Worm (Caenorhabditis elegans) whole organism, early embryonic: ENCODE data around the gene hacl-1.

Experiments
- F13C5.2 ChIP-seq: sonication (generic microtip); optimal IDR thresholded peaks from 2 replicates; lab custom pipeline; 2017; ENCODE audit warnings: mild to moderate bottlenecking, missing genetic modification characterization, inconsistent platforms, missing compliant biosample characterization
- aly-1 ChIP-seq: sonication (generic microtip); optimal IDR thresholded peaks from 2 replicates; lab custom pipeline; 2016; ENCODE audit warnings: missing genetic modification characterization, missing compliant biosample characterization
- ama-1 ChIP-seq: fragments of 150-350 bp; optimal IDR thresholded peaks from 2 replicates; lab custom pipeline; 2014
- ceh-13 ChIP-seq: fragments of 200-800 bp; sonication (Bioruptor generic); optimal IDR thresholded peaks from 2 replicates; lab custom pipeline; 2018; ENCODE audit warnings: mild to moderate bottlenecking, missing genetic modification characterization, missing compliant biosample characterization
- ceh-36 ChIP-seq: sonication (generic microtip); optimal IDR thresholded peaks from 2 replicates; lab custom pipeline; 2016; ENCODE audit warnings: missing genetic modification characterization, inconsistent platforms, missing compliant biosample characterization
- flt-1 ChIP-seq: fragments of 200-800 bp; sonication (Bioruptor generic); IDR thresholded peaks from 2 replicates; pipeline ENCODE4 v1.3.6; 2022; ENCODE audit warnings: missing genetic modification characterization, missing compliant biosample characterization
- hmbx-1 ChIP-seq: sonication (generic microtip); optimal IDR thresholded peaks from 2 replicates; lab custom pipeline; 2016; ENCODE audit warnings: mild to moderate bottlenecking, missing genetic modification characterization, missing compliant biosample characterization
- hnd-1 ChIP-seq: sonication (generic microtip); optimal IDR thresholded peaks from 2 replicates; lab custom pipeline; 2016; ENCODE audit warnings: missing genetic modification characterization, missing compliant biosample characterization
- pes-1 ChIP-seq: fragments of 200-800 bp; sonication (Bioruptor generic); IDR thresholded peaks from 2 replicates; pipeline ENCODE4 v1.3.6; 2022; ENCODE audit warnings: missing genetic modification reagents, missing genetic modification characterization, missing compliant biosample characterization
- tbx-11 ChIP-seq: fragments of 200-800 bp; sonication (Bioruptor generic); IDR thresholded peaks from 2 replicates; pipeline ENCODE4 v1.3.6; 2022; ENCODE audit warnings: missing genetic modification characterization, missing compliant biosample characterization
- tbx-37 ChIP-seq: fragments of 200-800 bp; sonication (Bioruptor generic); conservative IDR thresholded peaks from 2 replicates; pipeline ENCODE4 v1.3.6; 2022; ENCODE audit warnings: missing genetic modification reagents, missing genetic modification characterization, missing compliant biosample characterization

ce11 chrII:11542385-11542784 is 49.6 kb upstream of the hacl-1 start, which contains the start of gene gtf-2E2:
- TF ChIP-seq ama-1 (lab: Kevin White, UChicago) (no peak), ceh-36 (tag; lab: Kevin White, UChicago) (no peak), flt-1 (GFP tag; lab: Robert Waterston, UW) (no peak), tbx-37 (GFP tag; lab: Robert Waterston, UW) (no peak), F13C5.2 (tag; lab: Kevin White, UChicago) (no peak), ceh-13 (GFP tag; lab: Kevin White, UChicago) (no peak), tbx-11 (no peak), hnd-1 (tag; lab: Kevin White, UChicago) (no peak), pes-1 (GFP tag; lab: Robert Waterston, UW) (no peak), aly-1 (tag; lab: Kevin White, UChicago) (no peak), hmbx-1 (tag; lab: Kevin White, UChicago) (no peak)
